Worm (Caenorhabditis elegans): ENCODE results near the gene elpc-4.

- TF ChIP-seq unc-62 (GFP tag; optimal IDR thresholded peaks at IDR 0.05) (no peak), nhr-11 (tag; optimal IDR thresholded peaks at IDR 0.05) (no peak), mdl-1 (tag; optimal IDR thresholded peaks at IDR 0.05) (no peak), elt-1 (tag; optimal IDR thresholded peaks at IDR 0.05) (no peak), sma-9 (GFP tag; optimal IDR thresholded peaks at IDR 0.05) (no peak), sma-9 (tag; optimal IDR thresholded peaks at IDR 0.05) (no peak), nhr-6 (tag; optimal IDR thresholded peaks at IDR 0.05) (no peak), crh-2 (tag; optimal IDR thresholded peaks at IDR 0.05) (no peak), lin-11 (tag; optimal IDR thresholded peaks at IDR 0.05) (no peak), aly-2 (tag; optimal IDR thresholded peaks at IDR 0.05) (no peak), fos-1 (tag; optimal IDR thresholded peaks at IDR 0.05) (peak; percentile 71), snpc-4 (tag; optimal IDR thresholded peaks at IDR 0.05) (no peak), nhr-237 (tag; optimal IDR thresholded peaks at IDR 0.05) (no peak), nhr-25 (tag; optimal IDR thresholded peaks at IDR 0.05) (no peak)
These were observed 17.4 kb downstream of the elpc-4 start for ce11 chrIV:8034182-8034581.
